Worm (Caenorhabditis elegans): ENCODE data around the gene Y38E10A.2.

Gene Y38E10A.2

ce11 chrII:12580952-12581351 is 7.5 kb upstream of the Y38E10A.2 start, which contains the start of gene clec-4:
TSS of gene clec-4 (minus strand) at chrII:12581113.
- no peak for TF ChIP-seq him-1 (tag; optimal IDR thresholded peaks at IDR 0.05)
- no peak for TF ChIP-seq dao-5 (tag; optimal IDR thresholded peaks at IDR 0.05)
- no peak for TF ChIP-seq W03F9.2 (tag; optimal IDR thresholded peaks at IDR 0.05)

ce11 chrII:12577754-12578153 is 4.3 kb upstream of the Y38E10A.2 start, which contains the start of gene clec-8:
TSS of gene clec-8 (minus strand) at chrII:12578061.
- TF ChIP-seq dao-5 (tag; optimal IDR thresholded peaks at IDR 0.05) = no peak
- TF ChIP-seq him-1 (tag; optimal IDR thresholded peaks at IDR 0.05) = no peak
- TF ChIP-seq W03F9.2 (tag; optimal IDR thresholded peaks at IDR 0.05) = no peak

ce11 chrII:12574668-12575067 is 1.2 kb upstream of the Y38E10A.2 start, which contains the start of gene Y38E10A.3:
TSS of gene Y38E10A.3 (minus strand) at chrII:12574768.
- TF ChIP-seq him-1 (tag; optimal IDR thresholded peaks at IDR 0.05) = no peak
- no peak for TF ChIP-seq W03F9.2 (tag; optimal IDR thresholded peaks at IDR 0.05)
- no peak for TF ChIP-seq dao-5 (tag; optimal IDR thresholded peaks at IDR 0.05)

ce11 chrII:12572760-12573159 is 681 bp downstream of the Y38E10A.2 start, which contains the start of gene Y38E10A.35:
TSS of gene Y38E10A.35 (minus strand) at chrII:12572860.
- TF ChIP-seq him-1 (tag; optimal IDR thresholded peaks at IDR 0.05) (no peak), dao-5 (tag; optimal IDR thresholded peaks at IDR 0.05) (no peak), W03F9.2 (tag; optimal IDR thresholded peaks at IDR 0.05) (no peak)

ce11 chrII:12570523-12570922 is 2.9 kb downstream of the Y38E10A.2 start, which contains the start of gene Y38E10A.1:
TSS of gene Y38E10A.1 (minus strand) at chrII:12570623.
- no peak for TF ChIP-seq W03F9.2 (tag; optimal IDR thresholded peaks at IDR 0.05)
- TF ChIP-seq him-1 (tag; optimal IDR thresholded peaks at IDR 0.05) = no peak
- TF ChIP-seq dao-5 (tag; optimal IDR thresholded peaks at IDR 0.05) = no peak

- TF ChIP-seq W03F9.2 (tag; optimal IDR thresholded peaks at IDR 0.05) (no peak), him-1 (tag; optimal IDR thresholded peaks at IDR 0.05) (no peak), dao-5 (tag; optimal IDR thresholded peaks at IDR 0.05) (no peak)
Measured at ce11 chrII:12565851-12566250, 7.6 kb downstream of the Y38E10A.2 start, which contains the start of gene F49C5.7. TSS of gene F49C5.7 (plus strand) at chrII:12566151.

- no peak for TF ChIP-seq dao-5 (tag; optimal IDR thresholded peaks at IDR 0.05)
- no peak for TF ChIP-seq W03F9.2 (tag; optimal IDR thresholded peaks at IDR 0.05)
- no peak for TF ChIP-seq him-1 (tag; optimal IDR thresholded peaks at IDR 0.05)
Measured at ce11 chrII:12560210-12560609, 13.2 kb downstream of the Y38E10A.2 start, which contains the start of gene F49C5.12. TSS of gene F49C5.12 (minus strand) at chrII:12560310.

- TF ChIP-seq dao-5 (tag; optimal IDR thresholded peaks at IDR 0.05) (no peak), W03F9.2 (tag; optimal IDR thresholded peaks at IDR 0.05) (no peak), him-1 (tag; optimal IDR thresholded peaks at IDR 0.05) (no peak)
Measured at ce11 chrII:12555579-12555978, 17.9 kb downstream of the Y38E10A.2 start, which contains the start of gene F49C5.11. TSS of gene F49C5.11 (plus strand) at chrII:12555879.

ce11 chrII:12550940-12551339 is 22.5 kb downstream of the Y38E10A.2 start:
- no peak for TF ChIP-seq dao-5 (tag; optimal IDR thresholded peaks at IDR 0.05)
- no peak for TF ChIP-seq W03F9.2 (tag; optimal IDR thresholded peaks at IDR 0.05)
- no peak for TF ChIP-seq him-1 (tag; optimal IDR thresholded peaks at IDR 0.05)

- no peak for TF ChIP-seq dao-5 (tag; optimal IDR thresholded peaks at IDR 0.05)
- TF ChIP-seq W03F9.2 (tag; optimal IDR thresholded peaks at IDR 0.05) = no peak
- no peak for TF ChIP-seq him-1 (tag; optimal IDR thresholded peaks at IDR 0.05)
Measured at ce11 chrII:12549613-12550012, 23.8 kb downstream of the Y38E10A.2 start.

- TF ChIP-seq dao-5 (tag; optimal IDR thresholded peaks at IDR 0.05) (no peak), W03F9.2 (tag; optimal IDR thresholded peaks at IDR 0.05) (no peak), him-1 (tag; optimal IDR thresholded peaks at IDR 0.05) (no peak)
Measured at ce11 chrII:12547547-12547946, 25.9 kb downstream of the Y38E10A.2 start, which contains the start of gene F49C5.16. TSS of gene F49C5.16 (plus strand) at chrII:12547847.

- TF ChIP-seq W03F9.2 (tag; optimal IDR thresholded peaks at IDR 0.05) = no peak
- no peak for TF ChIP-seq dao-5 (tag; optimal IDR thresholded peaks at IDR 0.05)
- TF ChIP-seq him-1 (tag; optimal IDR thresholded peaks at IDR 0.05) = no peak
Measured at ce11 chrII:12546413-12546812, 27.0 kb downstream of the Y38E10A.2 start, which contains the start of the genes F49C5.5 and F49C5.10. TSS of gene F49C5.5 (minus strand) at chrII:12546513. TSS of gene F49C5.10 (plus strand) at chrII:12546756.

- TF ChIP-seq W03F9.2 (tag; optimal IDR thresholded peaks at IDR 0.05) (no peak), him-1 (tag; optimal IDR thresholded peaks at IDR 0.05) (no peak), dao-5 (tag; optimal IDR thresholded peaks at IDR 0.05) (no peak)
Measured at ce11 chrII:12544533-12544932, 28.9 kb downstream of the Y38E10A.2 start, which contains the start of gene F49C5.9. TSS of gene F49C5.9 (minus strand) at chrII:12544633.

- no peak for TF ChIP-seq him-1 (tag; optimal IDR thresholded peaks at IDR 0.05)
- TF ChIP-seq W03F9.2 (tag; optimal IDR thresholded peaks at IDR 0.05) = no peak
- TF ChIP-seq dao-5 (tag; optimal IDR thresholded peaks at IDR 0.05) = no peak
Measured at ce11 chrII:12542594-12542997, 30.8 kb downstream of the Y38E10A.2 start.

Measured in whole organism, L4/young adult.